Fruit fly (Drosophila melanogaster) whole organism, prepupa: ENCODE measurements around the gene CrebB.

Experiments
- CG11762 ChIP-seq: fragments of 200-800 bp; sonication (Bioruptor generic); optimal IDR thresholded peaks from 3 replicates; lab custom pipeline; 2016; ENCODE audit warnings: missing biosample characterization, missing genetic modification characterization; ENCODE audit not compliant: insufficient read depth
- CG15336 ChIP-seq: fragments of 200-800 bp; sonication (Bioruptor generic); IDR thresholded peaks from 2 replicates; pipeline ENCODE4 v1.3.6; 2022; ENCODE audit warnings: missing biosample characterization, missing genetic modification characterization
- CG1621 ChIP-seq: fragments of 200-800 bp; sonication (Bioruptor generic); optimal IDR thresholded peaks from 3 replicates; lab custom pipeline; 2018; ENCODE audit warnings: missing biosample characterization, mild to moderate bottlenecking, missing genetic modification characterization
- CG16779 ChIP-seq: fragments of 200-800 bp; sonication (Bioruptor generic); optimal IDR thresholded peaks from 3 replicates; lab custom pipeline; 2017; ENCODE audit warnings: missing biosample characterization, mild to moderate bottlenecking, missing genetic modification characterization
- CG31627 ChIP-seq: fragments of 200-800 bp; sonication (Bioruptor generic); optimal IDR thresholded peaks from 3 replicates; lab custom pipeline; 2016; ENCODE audit warnings: missing biosample characterization, missing genetic modification characterization
- CG32006 ChIP-seq: fragments of 200-800 bp; sonication (Bioruptor generic); optimal IDR thresholded peaks from 3 replicates; lab custom pipeline; 2017; ENCODE audit warnings: missing biosample characterization, mild to moderate bottlenecking, missing genetic modification characterization
- CG34406 ChIP-seq: fragments of 200-800 bp; sonication (Bioruptor generic); optimal IDR thresholded peaks from 3 replicates; lab custom pipeline; 2016; ENCODE audit warnings: missing biosample characterization, missing genetic modification characterization
- CG3919 ChIP-seq: fragments of 200-800 bp; sonication (Bioruptor generic); optimal IDR thresholded peaks from 3 replicates; lab custom pipeline; 2016; ENCODE audit warnings: missing biosample characterization, missing genetic modification characterization
- CG4318 ChIP-seq: fragments of 200-800 bp; sonication (Bioruptor generic); optimal IDR thresholded peaks from 3 replicates; lab custom pipeline; 2017; ENCODE audit warnings: missing biosample characterization, mild to moderate bottlenecking, missing genetic modification characterization
- CG6163 ChIP-seq: fragments of 200-800 bp; sonication (Bioruptor generic); IDR thresholded peaks from 3 replicates; pipeline ENCODE4 v1.3.6; 2022; ENCODE audit warnings: missing biosample characterization, missing genetic modification characterization
- CG6276 ChIP-seq: fragments of 200-800 bp; sonication (Bioruptor generic); optimal IDR thresholded peaks from 2 replicates; lab custom pipeline; 2017; ENCODE audit warnings: missing biosample characterization, mild to moderate bottlenecking, missing genetic modification characterization
- CG6792 ChIP-seq: fragments of 200-800 bp; sonication (Bioruptor generic); optimal IDR thresholded peaks from 3 replicates; lab custom pipeline; 2016; ENCODE audit warnings: missing biosample characterization, missing genetic modification characterization
- CG6808 ChIP-seq: fragments of 200-800 bp; sonication (Bioruptor generic); optimal IDR thresholded peaks from 3 replicates; lab custom pipeline; 2017; ENCODE audit warnings: missing biosample characterization, missing genetic modification characterization, mild to moderate bottlenecking, moderate library complexity, missing genetic modification reagents
- CG6854 ChIP-seq: fragments of 200-800 bp; sonication (Bioruptor generic); optimal IDR thresholded peaks from 2 replicates; lab custom pipeline; 2017; ENCODE audit warnings: missing biosample characterization, mild to moderate bottlenecking, missing genetic modification characterization
- CG7368 ChIP-seq: fragments of 200-800 bp; sonication (Bioruptor generic); optimal IDR thresholded peaks from 3 replicates; lab custom pipeline; 2016; ENCODE audit warnings: missing biosample characterization, missing genetic modification characterization
- CG8119 ChIP-seq: fragments of 200-800 bp; sonication (Bioruptor generic); IDR thresholded peaks from 3 replicates; pipeline ENCODE4 v1.3.6; 2022; ENCODE audit warnings: missing biosample characterization, missing genetic modification characterization
- CG9139 ChIP-seq: fragments of 200-800 bp; sonication (Bioruptor generic); optimal IDR thresholded peaks from 3 replicates; lab custom pipeline; 2017; ENCODE audit warnings: missing biosample characterization, mild to moderate bottlenecking, missing genetic modification characterization
- Eip75B ChIP-seq: fragments of 200-800 bp; sonication (Bioruptor generic); optimal IDR thresholded peaks from 3 replicates; lab custom pipeline; 2016; ENCODE audit warnings: missing biosample characterization, missing genetic modification characterization
- Eip93F ChIP-seq: fragments of 200-800 bp; sonication (Bioruptor generic); optimal IDR thresholded peaks from 2 replicates; lab custom pipeline; 2016; ENCODE audit warnings: missing biosample characterization, mild to moderate bottlenecking, missing genetic modification characterization
- Ets21C ChIP-seq: fragments of 200-800 bp; sonication (Bioruptor generic); optimal IDR thresholded peaks from 3 replicates; lab custom pipeline; 2016; ENCODE audit warnings: missing biosample characterization, missing genetic modification characterization
- Ets96B ChIP-seq: fragments of 200-800 bp; optimal IDR thresholded peaks from 2 replicates; lab custom pipeline; 2019; ENCODE audit warnings: missing biosample characterization, mild to moderate bottlenecking, missing genetic modification characterization, moderate library complexity
- Gug ChIP-seq: fragments of 200-800 bp; sonication (Bioruptor generic); IDR thresholded peaks from 2 replicates; pipeline ENCODE4 v1.3.6; 2022; ENCODE audit warnings: missing biosample characterization, missing genetic modification characterization
- Hr38 ChIP-seq: sonication (Bioruptor generic); optimal IDR thresholded peaks from 2 replicates; lab custom pipeline; 2016; ENCODE audit warnings: missing biosample characterization, missing genetic modification characterization
- Hr4 ChIP-seq: fragments of 200-800 bp; sonication (Bioruptor generic); optimal IDR thresholded peaks from 3 replicates; lab custom pipeline; 2016; ENCODE audit warnings: missing biosample characterization, missing genetic modification characterization
- Lpt ChIP-seq: fragments of 200-800 bp; sonication (Bioruptor generic); optimal IDR thresholded peaks from 3 replicates; lab custom pipeline; 2016; ENCODE audit warnings: missing biosample characterization, missing genetic modification characterization
- Met ChIP-seq: fragments of 200-800 bp; sonication (Bioruptor generic); optimal IDR thresholded peaks from 3 replicates; lab custom pipeline; 2016; ENCODE audit warnings: missing biosample characterization, missing genetic modification characterization
- OdsH ChIP-seq: fragments of 200-800 bp; sonication (Bioruptor generic); optimal IDR thresholded peaks from 3 replicates; lab custom pipeline; 2016; ENCODE audit warnings: missing biosample characterization, missing genetic modification characterization
- Sox102F ChIP-seq: fragments of 200-800 bp; sonication (Bioruptor generic); optimal IDR thresholded peaks from 2 replicates; lab custom pipeline; 2016; ENCODE audit warnings: missing biosample characterization, mild to moderate bottlenecking, missing genetic modification characterization
- Sox14 ChIP-seq: fragments of 200-800 bp; sonication (Bioruptor generic); optimal IDR thresholded peaks from 3 replicates; lab custom pipeline; 2016; ENCODE audit warnings: missing biosample characterization, missing genetic modification characterization
- Sox15 ChIP-seq: fragments of 200-800 bp; sonication (Bioruptor generic); optimal IDR thresholded peaks from 3 replicates; lab custom pipeline; 2016; ENCODE audit warnings: missing biosample characterization, missing genetic modification characterization
- achi ChIP-seq: fragments of 200-800 bp; sonication (Bioruptor generic); optimal IDR thresholded peaks from 3 replicates; lab custom pipeline; 2016; ENCODE audit warnings: missing biosample characterization, missing genetic modification characterization
- acj6 ChIP-seq: fragments of 200-800 bp; sonication (Bioruptor generic); optimal IDR thresholded peaks from 3 replicates; lab custom pipeline; 2016; ENCODE audit warnings: missing biosample characterization, missing genetic modification characterization
- cyc ChIP-seq: fragments of 200-800 bp; sonication (Bioruptor generic); optimal IDR thresholded peaks from 3 replicates; lab custom pipeline; 2016; ENCODE audit warnings: missing biosample characterization, missing genetic modification characterization
- dac ChIP-seq: fragments of 200-800 bp; sonication (Bioruptor generic); optimal IDR thresholded peaks from 2 replicates; lab custom pipeline; 2017; ENCODE audit warnings: missing biosample characterization, mild to moderate bottlenecking, missing genetic modification characterization
- dsx ChIP-seq: fragments of 200-800 bp; optimal IDR thresholded peaks from 3 replicates; lab custom pipeline; 2019; ENCODE audit warnings: missing biosample characterization, mild to moderate bottlenecking, missing genetic modification characterization, moderate library complexity; ENCODE audit not compliant: poor library complexity, severe bottlenecking
- eg ChIP-seq: fragments of 200-800 bp; sonication (Bioruptor generic); IDR thresholded peaks from 3 replicates; pipeline ENCODE4 v1.3.6; 2022; ENCODE audit warnings: missing biosample characterization, missing genetic modification characterization
- fd85E ChIP-seq: fragments of 200-800 bp; sonication (Bioruptor generic); optimal IDR thresholded peaks from 3 replicates; lab custom pipeline; 2016; ENCODE audit warnings: missing biosample characterization, missing genetic modification characterization
- fkh ChIP-seq: fragments of 200-800 bp; sonication (Bioruptor generic); optimal IDR thresholded peaks from 3 replicates; lab custom pipeline; 2017; ENCODE audit warnings: missing biosample characterization, mild to moderate bottlenecking, missing genetic modification characterization, moderate library complexity
- lz ChIP-seq: fragments of 200-800 bp; sonication (Bioruptor generic); optimal IDR thresholded peaks from 3 replicates; lab custom pipeline; 2016; ENCODE audit warnings: missing biosample characterization, missing genetic modification characterization
- net ChIP-seq: fragments of 200-800 bp; sonication (Bioruptor generic); optimal IDR thresholded peaks from 3 replicates; lab custom pipeline; 2016; ENCODE audit warnings: missing biosample characterization, missing genetic modification characterization
- pdm3 ChIP-seq: fragments of 200-800 bp; sonication (Bioruptor generic); optimal IDR thresholded peaks from 3 replicates; lab custom pipeline; 2016; ENCODE audit warnings: missing biosample characterization, missing genetic modification characterization
- salr ChIP-seq, 2 experiments: fragments of 200-800 bp; sonication (Bioruptor generic); optimal IDR thresholded peaks; 3 replicates each; lab custom pipeline; 2016 to 2018; ENCODE audit warnings: missing biosample characterization in 2 of 2, missing genetic modification characterization in 2 of 2, mild to moderate bottlenecking in 1 of 2
- spab ChIP-seq: fragments of 200-800 bp; sonication (Bioruptor generic); optimal IDR thresholded peaks from 2 replicates; lab custom pipeline; 2017; ENCODE audit warnings: missing biosample characterization, mild to moderate bottlenecking, missing genetic modification characterization, missing genetic modification reagents
- ss ChIP-seq, 2 experiments: fragments of 200-800 bp; sonication (Bioruptor generic); optimal IDR thresholded peaks; 2 replicates in 1 of 2; 3 replicates in 1 of 2; lab custom pipeline; 2017 to 2018; ENCODE audit warnings: mild to moderate bottlenecking in 2 of 2, missing biosample characterization in 2 of 2, missing genetic modification characterization in 2 of 2, moderate library complexity in 1 of 2
- svp ChIP-seq: fragments of 200-800 bp; sonication (Bioruptor generic); peaks from one replicate; lab custom pipeline; 2016; ENCODE audit warnings: missing biosample characterization, missing genetic modification characterization
- vri ChIP-seq: fragments of 200-800 bp; sonication (Bioruptor generic); optimal IDR thresholded peaks from 3 replicates; lab custom pipeline; 2016; ENCODE audit warnings: missing biosample characterization, mild to moderate bottlenecking, missing genetic modification characterization

The CrebB gene

DNA sequence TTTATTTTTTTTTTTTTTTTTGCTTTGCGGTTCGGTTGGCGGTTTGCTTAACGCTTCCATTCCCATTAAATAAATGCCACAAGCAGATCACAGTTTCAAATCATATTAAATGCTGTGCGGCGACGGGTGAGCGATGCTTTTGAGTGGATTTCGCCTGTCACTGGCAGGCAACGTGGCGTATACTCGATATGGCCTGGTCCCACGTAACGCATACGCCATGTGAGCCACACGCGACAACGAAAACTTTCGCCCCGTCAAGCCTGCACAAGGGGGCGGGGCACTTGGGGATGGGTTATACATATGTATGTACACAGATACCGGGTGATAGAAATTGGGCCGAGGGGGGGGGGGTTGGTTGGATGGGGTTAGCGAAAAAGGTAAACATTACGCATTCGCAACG is 1.2 kb upstream of the CrebB start:
- no peak for TF ChIP-seq CG6792 (GFP tag; lab: Kevin White, UChicago)
- no peak for TF ChIP-seq OdsH (GFP tag; lab: Kevin White, UChicago)
- no peak for TF ChIP-seq ss (GFP tag; optimal IDR thresholded peaks at IDR 0.05; lab: Kevin White, UChicago)
- TF ChIP-seq cyc (GFP tag; lab: Kevin White, UChicago): no peak
- TF ChIP-seq CG34406: no peak
- TF ChIP-seq pdm3 (GFP tag; lab: Kevin White, UChicago): no peak
- TF ChIP-seq CG7368 (GFP tag; lab: Kevin White, UChicago): no peak
- no peak for TF ChIP-seq Hr4 (GFP tag; lab: Kevin White, UChicago)
- TF ChIP-seq CG1621: no peak
- no peak for TF ChIP-seq Eip75B (GFP tag; lab: Kevin White, UChicago)
- no peak for TF ChIP-seq CG6854 (GFP tag; lab: Kevin White, UChicago)
- no peak for TF ChIP-seq dsx
- no peak for TF ChIP-seq fd85E (GFP tag; lab: Kevin White, UChicago)
- no peak for TF ChIP-seq Sox14 (GFP tag; lab: Kevin White, UChicago)
- TF ChIP-seq CG16779 (tag; lab: Kevin White, UChicago): no peak

DNA sequence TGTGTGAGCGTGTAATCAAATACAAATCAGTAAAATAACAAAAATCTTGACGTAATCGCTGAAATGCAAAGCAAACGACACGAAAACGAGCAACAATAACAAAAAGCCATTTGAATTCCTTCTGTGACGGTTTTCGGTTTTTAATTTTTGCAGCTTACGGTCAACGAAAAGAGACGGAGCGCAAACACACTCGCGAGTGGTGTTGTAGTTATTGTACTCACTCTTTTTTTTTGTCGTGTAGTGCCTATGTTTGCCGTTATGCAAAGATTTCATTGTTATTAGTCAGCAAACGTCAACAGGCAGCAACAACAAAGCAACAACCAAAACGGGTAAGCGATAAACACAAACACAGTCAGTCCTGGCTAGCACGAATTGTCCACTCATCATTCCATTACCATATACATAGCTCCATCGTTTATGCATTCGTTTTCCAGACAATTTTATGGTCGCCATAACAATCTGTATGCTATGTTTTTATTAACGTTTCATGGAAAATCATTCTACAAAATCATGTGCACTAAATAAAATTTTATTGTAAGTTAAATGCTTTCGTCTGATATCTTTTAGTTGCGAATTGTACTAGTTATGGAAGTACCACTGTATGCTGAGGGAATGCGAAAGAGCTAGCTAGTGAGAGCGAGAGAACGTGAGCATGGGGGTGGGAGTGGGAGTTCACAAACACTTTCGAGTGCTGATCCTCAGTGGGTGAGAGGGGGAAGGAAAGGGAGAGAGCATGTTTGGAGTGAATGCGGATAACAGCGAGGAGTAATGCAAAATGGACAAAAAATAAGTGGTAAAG is 893 bp downstream of the CrebB start:
- TF ChIP-seq Sox15 (GFP tag; lab: Kevin White, UChicago) (no peak), CG6276 (GFP tag; lab: Kevin White, UChicago) (peak; percentile 73), CG1621 (peak; percentile 15), cyc (GFP tag; lab: Kevin White, UChicago) (peak; percentile 67), CG8119 (GFP tag; lab: Robert Waterston, UW) (peak; percentile 83), Lpt (GFP tag; lab: Kevin White, UChicago) (peak; percentile 12), CG6163 (GFP tag; lab: Robert Waterston, UW) (peak; percentile 70), Sox14 (GFP tag; lab: Kevin White, UChicago) (peak; percentile 73), Met (GFP tag; lab: Kevin White, UChicago) (peak; percentile 80), net (GFP tag; lab: Kevin White, UChicago) (peak; percentile 37), CG9139 (GFP tag; lab: Kevin White, UChicago) (no peak), CG6808 (GFP tag; lab: Kevin White, UChicago) (peak; percentile 42), CG11762 (GFP tag; lab: Kevin White, UChicago) (peak; percentile 34), CG31627 (GFP tag; lab: Kevin White, UChicago) (peak; percentile 75), fkh (peak; percentile 67), eg (GFP tag; lab: Robert Waterston, UW) (peak; percentile 77), fd85E (GFP tag; lab: Kevin White, UChicago) (no peak), Sox102F (GFP tag; lab: Kevin White, UChicago) (peak; percentile 79), CG15336 (peak; percentile 90), achi (GFP tag; lab: Kevin White, UChicago) (peak; percentile 53), lz (peak; percentile 76), dsx (peak; percentile 69), pdm3 (GFP tag; lab: Kevin White, UChicago) (peak; percentile 72), Ets21C (GFP tag; lab: Kevin White, UChicago) (peak; percentile 64), Hr4 (GFP tag; lab: Kevin White, UChicago) (peak; percentile 78), salr (GFP tag; optimal IDR thresholded peaks at IDR 0.05; lab: Kevin White, UChicago) (peak in 1 of 2 experiments; percentile 51), Ets96B (peak; percentile 68), Hr38 (GFP tag; lab: Kevin White, UChicago) (no peak), CG7368 (GFP tag; lab: Kevin White, UChicago) (no peak), CG6854 (GFP tag; lab: Kevin White, UChicago) (peak; percentile 19), CG32006 (peak; percentile 73), Eip75B (GFP tag; lab: Kevin White, UChicago) (peak; percentile 50), CG34406 (peak; percentile 18), Gug (GFP tag; lab: Robert Waterston, UW) (peak; percentile 65), CG3919 (GFP tag; lab: Kevin White, UChicago) (peak; percentile 0), acj6 (GFP tag; lab: Kevin White, UChicago) (peak; percentile 47), vri (peak; percentile 37), CG4318 (GFP tag; lab: Kevin White, UChicago) (peak; percentile 51), dac (GFP tag; lab: Kevin White, UChicago) (peak; percentile 34), svp (GFP tag; lab: Kevin White, UChicago) (peak; percentile 93), Eip93F (GFP tag; lab: Kevin White, UChicago) (no peak), spab (GFP tag; lab: Kevin White, UChicago) (peak; percentile 16), ss (GFP tag; optimal IDR thresholded peaks at IDR 0.05; lab: Kevin White, UChicago) (peak; percentile 46 to 73)
